Worm (Caenorhabditis elegans): ENCODE measurements around the gene T06D4.1.

T06D4.1 gene

ce11 chrII:3381510-3381909, at the start of gene T06D4.1:
Gene T06D4.1, plus strand, starts transcription at chrII:3381830.
- no peak for TF ChIP-seq ztf-11 (tag; optimal IDR thresholded peaks at IDR 0.05)
- no peak for TF ChIP-seq snpc-4 (tag; optimal IDR thresholded peaks at IDR 0.05)
- no peak for TF ChIP-seq mls-2 (tag; optimal IDR thresholded peaks at IDR 0.05)
- TF ChIP-seq pha-4 (tag; optimal IDR thresholded peaks at IDR 0.05): no peak
- no peak for TF ChIP-seq ham-2 (GFP tag; optimal IDR thresholded peaks at IDR 0.05)
- no peak for TF ChIP-seq sem-2 (GFP tag; optimal IDR thresholded peaks at IDR 0.05)
- no peak for TF ChIP-seq lin-13 (tag; optimal IDR thresholded peaks at IDR 0.05)
- no peak for TF ChIP-seq flh-1 (GFP tag; optimal IDR thresholded peaks at IDR 0.05)
- no peak for TF ChIP-seq lsy-2 (tag; optimal IDR thresholded peaks at IDR 0.05)

ce11 chrII:3332039-3332438, 49.6 kb upstream of the T06D4.1 start, which contains the start of gene irld-27:
Gene irld-27, plus strand, starts transcription at chrII:3332339.
- no peak for TF ChIP-seq mep-1 (tag; optimal IDR thresholded peaks at IDR 0.05)
- TF ChIP-seq ceh-43 (GFP tag; optimal IDR thresholded peaks at IDR 0.05): no peak
- no peak for TF ChIP-seq mab-5 (tag; optimal IDR thresholded peaks at IDR 0.05)
- TF ChIP-seq unc-62 (GFP tag; optimal IDR thresholded peaks at IDR 0.05): no peak
- no peak for TF ChIP-seq elt-3 (tag; optimal IDR thresholded peaks at IDR 0.05)
- TF ChIP-seq M03D4.4 (tag; optimal IDR thresholded peaks at IDR 0.05): no peak
- no peak for TF ChIP-seq cnd-1 (tag; optimal IDR thresholded peaks at IDR 0.05)
- no peak for TF ChIP-seq snpc-4 (tag; optimal IDR thresholded peaks at IDR 0.05)
- no peak for TF ChIP-seq elt-1 (tag; optimal IDR thresholded peaks at IDR 0.05; ENCODE audit: borderline replicate concordance, insufficient read depth)
- no peak for TF ChIP-seq zip-8 (tag; optimal IDR thresholded peaks at IDR 0.05)
- TF ChIP-seq ztf-11 (tag; optimal IDR thresholded peaks at IDR 0.05): no peak
- no peak for TF ChIP-seq drap-1 (GFP tag; optimal IDR thresholded peaks at IDR 0.05)
- no peak for TF ChIP-seq mls-2 (tag; optimal IDR thresholded peaks at IDR 0.05)
- TF ChIP-seq unc-120 (tag; optimal IDR thresholded peaks at IDR 0.05; ENCODE audit: poor library complexity, severe bottlenecking): no peak

DNA sequence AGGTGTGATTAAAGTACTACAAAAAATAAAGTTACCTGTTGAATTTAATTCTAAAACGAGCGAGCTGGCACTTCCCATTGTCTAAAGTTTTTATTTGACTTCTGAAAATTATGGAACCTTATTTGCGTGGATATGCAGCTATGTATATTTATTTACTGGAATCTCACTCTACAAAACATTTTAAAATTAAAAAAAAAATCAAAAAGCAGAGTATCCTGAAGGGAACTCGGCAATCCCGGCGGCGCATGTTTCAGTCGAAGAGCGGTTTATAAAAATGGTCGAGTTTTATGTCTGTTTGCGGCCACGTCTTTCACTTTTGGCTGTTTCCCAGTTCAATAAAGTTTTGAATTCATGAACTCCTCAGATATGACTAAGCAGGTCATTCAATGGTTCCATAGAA, 44.6 kb upstream of the T06D4.1 start, which contains the start of gene F14D2.19:
Gene F14D2.19 (minus strand): TSS at position 101 of the 400 bp plus-strand sequence.
- TF ChIP-seq mep-1 (tag; optimal IDR thresholded peaks at IDR 0.05) (no peak), sptf-1 (tag; optimal IDR thresholded peaks at IDR 0.05) (no peak), hlh-1 (tag; optimal IDR thresholded peaks at IDR 0.05) (no peak), ceh-39 (tag; optimal IDR thresholded peaks at IDR 0.05) (no peak), M03D4.4 (tag; optimal IDR thresholded peaks at IDR 0.05) (no peak), unc-62 (GFP tag; optimal IDR thresholded peaks at IDR 0.05) (no peak), snpc-4 (tag; optimal IDR thresholded peaks at IDR 0.05) (no peak), ham-2 (GFP tag; optimal IDR thresholded peaks at IDR 0.05) (no peak), nhr-76 (tag; optimal IDR thresholded peaks at IDR 0.05) (no peak), sem-2 (GFP tag; optimal IDR thresholded peaks at IDR 0.05) (no peak), lin-32 (GFP tag; optimal IDR thresholded peaks at IDR 0.05) (no peak), mls-2 (tag; optimal IDR thresholded peaks at IDR 0.05) (no peak), blmp-1 (tag; optimal IDR thresholded peaks at IDR 0.05) (no peak), cnd-1 (tag; optimal IDR thresholded peaks at IDR 0.05) (no peak), lin-13 (tag; optimal IDR thresholded peaks at IDR 0.05) (no peak), ztf-11 (tag; optimal IDR thresholded peaks at IDR 0.05) (no peak), elt-3 (tag; optimal IDR thresholded peaks at IDR 0.05) (no peak), flh-1 (GFP tag; optimal IDR thresholded peaks at IDR 0.05) (no peak), nhr-2 (tag; optimal IDR thresholded peaks at IDR 0.05) (no peak), ceh-43 (GFP tag; optimal IDR thresholded peaks at IDR 0.05) (no peak)

DNA sequence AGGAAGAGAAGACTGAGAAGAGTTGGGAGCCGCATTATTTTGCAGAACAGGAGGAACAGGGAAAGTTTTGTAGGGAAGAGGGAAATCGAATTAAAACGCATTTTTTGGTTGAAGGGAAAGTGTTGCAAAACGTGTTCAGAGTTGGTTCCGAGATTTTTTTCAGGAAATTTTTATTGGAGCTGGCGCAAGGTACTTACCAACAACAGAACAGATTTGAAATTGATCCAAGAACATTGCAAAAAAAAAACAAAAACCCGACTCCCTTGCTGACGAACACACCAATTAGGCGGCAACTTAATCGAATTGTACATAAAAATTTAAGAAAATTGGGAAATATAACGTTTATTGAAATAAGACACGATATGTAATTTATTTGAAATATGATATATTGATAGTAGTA, 43.1 kb upstream of the T06D4.1 start, which contains the start of gene F14D2.7:
Gene F14D2.7 (minus strand): TSS at position 101 of the 400 bp plus-strand sequence.
- TF ChIP-seq ham-2 (GFP tag; optimal IDR thresholded peaks at IDR 0.05): no peak
- no peak for TF ChIP-seq mls-2 (tag; optimal IDR thresholded peaks at IDR 0.05)
- no peak for TF ChIP-seq nhr-28 (tag; optimal IDR thresholded peaks at IDR 0.05)
- TF ChIP-seq nhr-237 (tag; optimal IDR thresholded peaks at IDR 0.05): no peak
- TF ChIP-seq nhr-76 (tag; optimal IDR thresholded peaks at IDR 0.05): no peak
- TF ChIP-seq mab-5 (tag; optimal IDR thresholded peaks at IDR 0.05): no peak
- TF ChIP-seq hlh-1 (tag; optimal IDR thresholded peaks at IDR 0.05): no peak
- TF ChIP-seq M03D4.4 (tag; optimal IDR thresholded peaks at IDR 0.05): no peak

DNA sequence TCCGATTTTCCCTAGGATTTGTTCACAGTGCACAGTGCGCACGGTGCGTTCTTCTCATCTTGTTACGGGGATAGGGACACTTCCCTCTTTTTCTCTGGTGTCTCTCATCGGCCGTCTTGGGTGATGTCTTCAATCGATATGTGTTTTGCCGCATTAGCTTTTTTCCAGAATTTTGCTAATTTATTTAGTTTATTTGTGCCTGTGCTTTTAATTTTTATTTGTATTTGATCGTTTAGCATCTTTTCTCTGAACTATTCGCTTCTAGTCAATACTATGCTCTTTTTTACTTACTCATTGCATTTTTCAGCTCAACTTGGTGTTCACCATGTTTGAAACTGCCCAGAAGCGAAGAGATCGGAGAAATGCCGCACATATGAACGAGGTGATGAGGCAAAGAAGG, 41.4 kb upstream of the T06D4.1 start, which contains the start of gene F14D2.5:
Gene F14D2.5 (plus strand): TSS at position 301 of the 400 bp plus-strand sequence.
- TF ChIP-seq elt-1 (tag; optimal IDR thresholded peaks at IDR 0.05; ENCODE audit: borderline replicate concordance, insufficient read depth) (no peak), ceh-83 (GFP tag; optimal IDR thresholded peaks at IDR 0.05) (peak; percentile 64)
